Fruit fly (Drosophila melanogaster) whole organism, embryonic: ENCODE measurements around the gene sa.

ENCODE experiments used
- Bgb ChIP-seq: fragments of 200-800 bp; sonication (Bioruptor generic); IDR thresholded peaks from 2 replicates; pipeline ENCODE4 v1.3.6; 2022; ENCODE audit warnings: missing biosample characterization, missing genetic modification characterization; ENCODE audit not compliant: partially characterized antibody
- CG1024 ChIP-seq: fragments of 200-800 bp; sonication (Bioruptor generic); IDR thresholded peaks from 2 replicates; pipeline ENCODE4 v1.3.6; 2022; ENCODE audit warnings: missing biosample characterization, missing genetic modification characterization
- CG10267 ChIP-seq: fragments of 200-800 bp; sonication (Bioruptor generic); optimal IDR thresholded peaks from 2 replicates; lab custom pipeline; 2018; ENCODE audit warnings: missing biosample characterization, mild to moderate bottlenecking, missing genetic modification characterization, moderate library complexity
- CG10543 ChIP-seq: fragments of 200-800 bp; sonication (Bioruptor generic); optimal IDR thresholded peaks from 3 replicates; lab custom pipeline; 2017; ENCODE audit warnings: missing biosample characterization, mild to moderate bottlenecking, missing genetic modification characterization, moderate library complexity
- CG11247 ChIP-seq: fragments of 200-800 bp; sonication (Bioruptor generic); IDR thresholded peaks from 2 replicates; pipeline ENCODE4 v1.3.6; 2022; ENCODE audit warnings: missing biosample characterization, missing genetic modification characterization
- CG11560 ChIP-seq: fragments of 200-800 bp; sonication (Bioruptor generic); IDR thresholded peaks from 3 replicates; pipeline ENCODE4 v1.3.6; 2022; ENCODE audit warnings: missing biosample characterization, missing genetic modification characterization
- CG14667 ChIP-seq: fragments of 200-800 bp; sonication (Bioruptor generic); IDR thresholded peaks from 2 replicates; pipeline ENCODE4 v1.3.6; 2022; ENCODE audit warnings: missing biosample characterization, missing genetic modification characterization
- CG1529 ChIP-seq: fragments of 200-800 bp; sonication (Bioruptor generic); optimal IDR thresholded peaks from 3 replicates; lab custom pipeline; 2018; ENCODE audit warnings: missing biosample characterization, missing genetic modification characterization
- CG16815 ChIP-seq: fragments of 200-800 bp; sonication (Bioruptor generic); optimal IDR thresholded peaks from 3 replicates; lab custom pipeline; 2017; ENCODE audit warnings: missing biosample characterization, mild to moderate bottlenecking, missing genetic modification characterization
- CG17186 ChIP-seq: fragments of 200-800 bp; sonication (Bioruptor generic); optimal IDR thresholded peaks from 3 replicates; lab custom pipeline; 2017; ENCODE audit warnings: missing biosample characterization, missing genetic modification reagents, missing genetic modification characterization
- CG2116 ChIP-seq: fragments of 200-800 bp; sonication (Bioruptor generic); optimal IDR thresholded peaks from 3 replicates; lab custom pipeline; 2018; ENCODE audit warnings: missing biosample characterization, mild to moderate bottlenecking, missing genetic modification characterization
- CG2712 ChIP-seq: fragments of 200-800 bp; optimal IDR thresholded peaks from 3 replicates; lab custom pipeline; 2019; ENCODE audit warnings: missing biosample characterization, mild to moderate bottlenecking, missing genetic modification characterization, moderate library complexity
- CG34422 ChIP-seq: fragments of 200-800 bp; sonication (Bioruptor generic); IDR thresholded peaks from 3 replicates; pipeline ENCODE4 v1.3.6; 2022; ENCODE audit warnings: missing biosample characterization, missing genetic modification characterization
- CG7786 ChIP-seq: fragments of 200-800 bp; sonication (Bioruptor generic); optimal IDR thresholded peaks from 2 replicates; lab custom pipeline; 2016; ENCODE audit warnings: missing biosample characterization, missing genetic modification characterization
- CG7987 ChIP-seq: fragments of 200-800 bp; sonication (Bioruptor generic); optimal IDR thresholded peaks from 2 replicates; lab custom pipeline; 2018; ENCODE audit warnings: missing biosample characterization, mild to moderate bottlenecking, missing genetic modification characterization, moderate library complexity
- CG8290 ChIP-seq, 3 experiments: fragments of 200-800 bp; sonication (Bioruptor generic); optimal IDR thresholded peaks; 2 replicates each; lab custom pipeline; 2016 to 2019; ENCODE audit warnings: missing biosample characterization in 3 of 3, missing genetic modification characterization in 3 of 3, mild to moderate bottlenecking in 2 of 3, moderate library complexity in 1 of 3
- CG8478 ChIP-seq: fragments of >200 bp; optimal IDR thresholded peaks from 2 replicates; lab custom pipeline; 2018
- CG8924 ChIP-seq: fragments of 200-800 bp; optimal IDR thresholded peaks from 3 replicates; lab custom pipeline; 2019; ENCODE audit warnings: missing biosample characterization, mild to moderate bottlenecking, missing genetic modification characterization, moderate library complexity
- CG9437 ChIP-seq: fragments of 200-800 bp; sonication (Bioruptor generic); optimal IDR thresholded peaks from 2 replicates; lab custom pipeline; 2018; ENCODE audit warnings: missing biosample characterization, mild to moderate bottlenecking, missing genetic modification characterization
- CG9727 ChIP-seq: fragments of 200-800 bp; sonication (Bioruptor generic); optimal IDR thresholded peaks from 3 replicates; lab custom pipeline; 2017; ENCODE audit warnings: missing biosample characterization, mild to moderate bottlenecking, missing genetic modification characterization
- CG9932 ChIP-seq: fragments of 200-800 bp; sonication (Bioruptor generic); IDR thresholded peaks from 2 replicates; pipeline ENCODE4 v1.3.6; 2022; ENCODE audit warnings: missing biosample characterization, missing genetic modification characterization
- GATAe ChIP-seq: fragments of 200-800 bp; sonication (Bioruptor generic); conservative IDR thresholded peaks from 2 replicates; pipeline ENCODE4 v1.3.6; 2022; ENCODE audit warnings: missing biosample characterization, missing genetic modification characterization
- HHEX ChIP-seq: fragments of 200-800 bp; sonication (Bioruptor generic); optimal IDR thresholded peaks from 3 replicates; lab custom pipeline; 2017; ENCODE audit warnings: missing biosample characterization, mild to moderate bottlenecking, missing genetic modification characterization, missing genetic modification reagents
- Hand ChIP-seq: fragments of 200-800 bp; sonication (Bioruptor generic); optimal IDR thresholded peaks from 2 replicates; lab custom pipeline; 2017; ENCODE audit warnings: mild to moderate bottlenecking, missing biosample characterization, missing genetic modification reagents, missing genetic modification characterization
- Hr51 ChIP-seq, 2 experiments: fragments of 200-800 bp; sonication (Bioruptor generic); optimal IDR thresholded peaks; 2 replicates in 1 of 2; 3 replicates in 1 of 2; lab custom pipeline; 2016 to 2018; ENCODE audit warnings: missing biosample characterization in 2 of 2, missing genetic modification characterization in 2 of 2, mild to moderate bottlenecking in 1 of 2, moderate library complexity in 1 of 2
- Hsf ChIP-seq: fragments of 200-800 bp; sonication (Bioruptor generic); optimal IDR thresholded peaks from 3 replicates; lab custom pipeline; 2016; ENCODE audit warnings: missing biosample characterization, missing genetic modification characterization
- Med ChIP-seq: fragments of 200-800 bp; sonication (Bioruptor generic); peaks from one replicate; lab custom pipeline; 2016; ENCODE audit warnings: missing biosample characterization, missing genetic modification characterization, mild to moderate bottlenecking, inconsistent platforms, moderate library complexity
- Mrtf ChIP-seq: fragments of 200-800 bp; sonication (Bioruptor generic); IDR thresholded peaks from 3 replicates; pipeline ENCODE4 v1.3.6; 2022; ENCODE audit warnings: missing biosample characterization, missing genetic modification characterization
- NFAT ChIP-seq: fragments of 200-800 bp; sonication (Bioruptor generic); IDR thresholded peaks from 2 replicates; pipeline ENCODE4 v1.3.6; 2022; ENCODE audit warnings: missing biosample characterization, missing genetic modification characterization
- NK7.1 ChIP-seq: fragments of 200-800 bp; sonication (Bioruptor generic); optimal IDR thresholded peaks from 3 replicates; lab custom pipeline; 2016; ENCODE audit warnings: missing biosample characterization, missing genetic modification characterization
- Ptx1 ChIP-seq: fragments of 200-800 bp; sonication (Bioruptor generic); IDR thresholded peaks from 2 replicates; pipeline ENCODE4 v1.3.6; 2022; ENCODE audit warnings: missing biosample characterization, missing genetic modification characterization
- ac ChIP-seq: fragments of 200-800 bp; sonication (Bioruptor generic); optimal IDR thresholded peaks from 3 replicates; lab custom pipeline; 2017; ENCODE audit warnings: missing biosample characterization, mild to moderate bottlenecking, missing genetic modification characterization
- ap ChIP-seq: fragments of 200-800 bp; sonication (Bioruptor generic); IDR thresholded peaks from 2 replicates; pipeline ENCODE4 v1.3.6; 2022; ENCODE audit warnings: missing biosample characterization, missing genetic modification characterization
- ara ChIP-seq: fragments of 200-800 bp; sonication (Bioruptor generic); IDR thresholded peaks from 2 replicates; pipeline ENCODE4 v1.3.6; 2022; ENCODE audit warnings: missing biosample characterization, missing genetic modification characterization
- btn ChIP-seq: fragments of 200-800 bp; sonication (Bioruptor generic); optimal IDR thresholded peaks from 2 replicates; lab custom pipeline; 2016; ENCODE audit warnings: missing biosample characterization, missing genetic modification characterization
- fd102C ChIP-seq: fragments of 200-800 bp; sonication (Bioruptor generic); optimal IDR thresholded peaks from 2 replicates; lab custom pipeline; 2018; ENCODE audit warnings: missing biosample characterization, mild to moderate bottlenecking, missing genetic modification characterization, moderate library complexity
- gcm ChIP-seq: fragments of 200-800 bp; sonication (Bioruptor generic); optimal IDR thresholded peaks from 2 replicates; lab custom pipeline; 2019; ENCODE audit warnings: missing biosample characterization, mild to moderate bottlenecking, missing genetic modification characterization, moderate library complexity
- inv ChIP-seq: fragments of 200-800 bp; sonication (Bioruptor generic); IDR thresholded peaks from 2 replicates; pipeline ENCODE4 v1.3.6; 2022; ENCODE audit warnings: missing biosample characterization, missing genetic modification characterization; ENCODE audit not compliant: partially characterized antibody
- kni ChIP-seq: fragments of 200-800 bp; sonication (Bioruptor generic); optimal IDR thresholded peaks from 3 replicates; lab custom pipeline; 2017; ENCODE audit warnings: mild to moderate bottlenecking, missing biosample characterization, missing genetic modification reagents, missing genetic modification characterization
- mld ChIP-seq: fragments of 200-800 bp; sonication (Bioruptor generic); IDR thresholded peaks from 3 replicates; pipeline ENCODE4 v1.3.6; 2022; ENCODE audit warnings: missing biosample characterization, missing genetic modification characterization; ENCODE audit not compliant: partially characterized antibody
- pan ChIP-seq, 4 experiments: fragments of >200 bp in 3 of 4; fragments of 200-800 bp in 1 of 4; sonication (Bioruptor generic) in 1 of 4; optimal IDR thresholded peaks in 3 of 4; IDR thresholded peaks in 1 of 4; 2 replicates each; pipeline versions ENCODE4 v1.3.6 to Lab custom; 2017 to 2022; ENCODE audit warnings: missing biosample characterization in 2 of 4, missing genetic modification characterization in 2 of 4, mixed read lengths in 1 of 4
- psq ChIP-seq: fragments of 200-800 bp; sonication (Bioruptor generic); optimal IDR thresholded peaks from 2 replicates; lab custom pipeline; 2017; ENCODE audit warnings: missing biosample characterization, missing genetic modification characterization
- row ChIP-seq: fragments of 200-800 bp; sonication (Bioruptor generic); IDR thresholded peaks from 3 replicates; pipeline ENCODE4 v1.3.6; 2022; ENCODE audit warnings: missing biosample characterization, missing genetic modification characterization
- scrt ChIP-seq: fragments of 200-800 bp; sonication (Bioruptor generic); optimal IDR thresholded peaks from 2 replicates; lab custom pipeline; 2018; ENCODE audit warnings: missing biosample characterization, mild to moderate bottlenecking, missing genetic modification characterization, moderate library complexity
- sim ChIP-seq: fragments of 200-800 bp; sonication (Bioruptor generic); IDR thresholded peaks from 2 replicates; pipeline ENCODE4 v1.3.6; 2022; ENCODE audit warnings: missing biosample characterization, missing genetic modification characterization
- sob ChIP-seq: fragments of 200-800 bp; sonication (Bioruptor generic); IDR thresholded peaks from 2 replicates; pipeline ENCODE4 v1.3.6; 2022; ENCODE audit warnings: missing biosample characterization, missing genetic modification characterization
- tll ChIP-seq, 2 experiments: fragments of 200-800 bp in 1 of 2; fragments of >200 bp in 1 of 2; sonication (Bioruptor generic) in 1 of 2; optimal IDR thresholded peaks; 2 replicates each; lab custom pipeline; 2017 to 2019; ENCODE audit warnings: missing biosample characterization in 2 of 2, missing genetic modification characterization in 2 of 2, mild to moderate bottlenecking in 1 of 2, moderate library complexity in 1 of 2
- trem ChIP-seq: fragments of 200-800 bp; optimal IDR thresholded peaks from 3 replicates; lab custom pipeline; 2019; ENCODE audit warnings: missing biosample characterization, mild to moderate bottlenecking, missing genetic modification characterization, moderate library complexity
- z ChIP-seq: fragments of 200-800 bp; sonication (Bioruptor generic); IDR thresholded peaks from 3 replicates; pipeline ENCODE4 v1.3.6; 2022; ENCODE audit warnings: missing biosample characterization, missing genetic modification characterization

Gene sa

DNA sequence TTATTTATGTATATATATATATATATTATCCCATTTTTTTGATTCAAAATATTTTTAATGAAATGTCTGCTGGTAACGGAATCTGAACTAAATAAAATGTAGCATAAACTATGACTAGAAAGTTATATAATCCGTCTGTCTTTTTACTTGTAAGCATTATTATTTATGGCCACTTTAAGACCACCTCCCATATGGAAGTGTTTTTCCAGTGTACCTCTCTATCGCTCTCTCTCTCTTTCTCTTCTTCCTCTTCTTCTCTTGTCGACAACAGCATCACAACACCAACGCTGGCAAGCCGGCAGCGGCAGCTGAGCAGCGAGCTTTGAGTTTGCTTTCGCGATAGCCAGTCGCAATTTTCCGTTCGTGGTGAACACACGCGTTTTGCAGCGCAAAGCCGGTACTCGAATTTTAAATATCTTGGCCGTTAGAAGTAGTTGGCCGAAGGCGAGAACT lies 24.4 kb downstream of the sa start, which contains the start of gene rgn (continued):
- TF ChIP-seq scrt (GFP tag; lab: Kevin White, UChicago) (peak; percentile 78), trem (no peak), z (GFP tag; lab: Robert Waterston, UW) (no peak), CG7786 (GFP tag; lab: Kevin White, UChicago) (peak; percentile 72), CG8924 (peak; percentile 76), ac (no peak), NFAT (GFP tag; lab: Robert Waterston, UW) (peak; percentile 73), Hand (GFP tag; lab: Kevin White, UChicago) (peak; percentile 80), NK7.1 (GFP tag; lab: Kevin White, UChicago) (peak; percentile 28), CG8478 (lab: Kevin White, UChicago) (no peak), CG2712 (tag; lab: Kevin White, UChicago) (peak; percentile 72), Hr51 (GFP tag; optimal IDR thresholded peaks at IDR 0.05; lab: Kevin White, UChicago) (peak in 1 of 2 experiments; percentile 88), CG34422 (peak; percentile 71; the same call in 1 of the 3 replicates), HHEX (peak; percentile 82), fd102C (GFP tag; lab: Kevin White, UChicago) (no peak), CG14667 (GFP tag; lab: Robert Waterston, UW) (peak; percentile 26; the same call in 1 of the 2 replicates), btn (GFP tag; lab: Kevin White, UChicago) (no peak), CG10543 (GFP tag; lab: Kevin White, UChicago) (peak; percentile 45), inv (GFP tag; lab: Robert Waterston, UW) (no peak), pan (optimal IDR thresholded peaks at IDR 0.05; lab: Kevin White, UChicago) (no peak), pan (GFP tag; optimal IDR thresholded peaks at IDR 0.05 in 1 of 2, IDR thresholded peaks at IDR 0.05 in 1 of 2) (peak in 1 of 2 experiments; percentile 77), CG11560 (no peak), GATAe (peak; percentile 43; the same call in 1 of the 2 replicates), Ptx1 (GFP tag; lab: Robert Waterston, UW) (peak; percentile 79), gcm (GFP tag; lab: Kevin White, UChicago) (peak; percentile 44), CG9437 (GFP tag; lab: Kevin White, UChicago) (peak; percentile 75), CG9727 (peak; percentile 83), kni (no peak), Mrtf (GFP tag; lab: Robert Waterston, UW) (peak; percentile 73; the same call in 2 of the 3 replicates), ap (GFP tag; lab: Robert Waterston, UW) (0 out of 2 replicates have a peak, but pooled peaks have one; percentile 30), sim (no peak; the same call in 1 of the 2 replicates), CG2116 (GFP tag; lab: Kevin White, UChicago) (no peak), CG10267 (tag; lab: Kevin White, UChicago) (peak; percentile 48), CG16815 (GFP tag; lab: Kevin White, UChicago) (peak; percentile 54), sob (GFP tag; lab: Robert Waterston, UW) (peak; percentile 80), CG7987 (peak; percentile 1), CG1024 (GFP tag; lab: Robert Waterston, UW) (no peak), tll (GFP tag; optimal IDR thresholded peaks at IDR 0.05; lab: Kevin White, UChicago) (no peak), CG11247 (GFP tag; lab: Robert Waterston, UW) (peak; percentile 72), row (peak; percentile 81), mld (no peak), CG17186 (GFP tag; lab: Kevin White, UChicago) (no peak), CG1529 (GFP tag; lab: Kevin White, UChicago) (no peak), Med (GFP tag; lab: Kevin White, UChicago) (peak; percentile 94), psq (GFP tag; lab: Kevin White, UChicago) (peak; percentile 28), CG9932 (GFP tag; lab: Robert Waterston, UW) (peak; percentile 77), Hsf (peak; percentile 62), ara (GFP tag; lab: Robert Waterston, UW) (no peak), Bgb (GFP tag; lab: Robert Waterston, UW) (peak; percentile 62; the same call in 1 of the 2 replicates), CG8290 (GFP tag; optimal IDR thresholded peaks at IDR 0.05; lab: Kevin White, UChicago) (no peak), CG8290 (tag; optimal IDR thresholded peaks at IDR 0.05; lab: Kevin White, UChicago) (peak in 1 of 2 experiments; percentile 72)
